Worm (Caenorhabditis elegans) whole organism, L3 larva: ENCODE measurements around the gene Y50D4B.1.

Experiments
- jun-1 ChIP-seq: fragments of 150-350 bp; optimal IDR thresholded peaks from 2 replicates; lab custom pipeline; 2014; ENCODE audit warnings: missing biosample characterization, missing genetic modification reagents, missing genetic modification characterization
- nhr-11 ChIP-seq: fragments of 150-350 bp; optimal IDR thresholded peaks from 2 replicates; lab custom pipeline; 2014; ENCODE audit warnings: missing biosample characterization, missing genetic modification characterization
- pqm-1 ChIP-seq: fragments of 150-350 bp; optimal IDR thresholded peaks from 2 replicates; lab custom pipeline; 2017; ENCODE audit warnings: missing biosample characterization, missing genetic modification characterization, inconsistent platforms
- unc-39 ChIP-seq: sonication (generic microtip); optimal IDR thresholded peaks from 4 replicates; lab custom pipeline; 2017; ENCODE audit warnings: missing biosample characterization, missing genetic modification characterization

- TF ChIP-seq jun-1 (no peak), unc-39 (tag; lab: Kevin White, UChicago) (no peak), pqm-1 (tag; lab: Kevin White, UChicago) (no peak), nhr-11 (tag; lab: Kevin White, UChicago) (no peak)
Measured at ce11 chrV:1156431-1156830, 43.7 kb downstream of the Y50D4B.1 start.
